Fruit fly (Drosophila melanogaster) whole organism, embryonic: ENCODE data around the gene sisA.

Source experiments
- Aef1 ChIP-seq: fragments of 200-800 bp; sonication (Bioruptor generic); IDR thresholded peaks from 3 replicates; pipeline ENCODE4 v1.3.6; 2022; ENCODE audit warnings: missing biosample characterization, missing genetic modification characterization
- CG10147 ChIP-seq: fragments of 200-800 bp; sonication (Bioruptor generic); optimal IDR thresholded peaks from 2 replicates; lab custom pipeline; 2019; ENCODE audit warnings: missing biosample characterization, mild to moderate bottlenecking, missing genetic modification characterization, moderate library complexity
- CG10366 ChIP-seq: fragments of 200-800 bp; sonication (Bioruptor generic); IDR thresholded peaks from 2 replicates; pipeline ENCODE4 v1.3.6; 2022; ENCODE audit warnings: missing biosample characterization, missing genetic modification characterization
- CG12219 ChIP-seq: fragments of 200-800 bp; sonication (Bioruptor generic); optimal IDR thresholded peaks from 3 replicates; lab custom pipeline; 2018; ENCODE audit warnings: missing biosample characterization, mild to moderate bottlenecking, missing genetic modification characterization
- CG1233 ChIP-seq: fragments of 200-800 bp; sonication (Bioruptor generic); optimal IDR thresholded peaks from 4 replicates; lab custom pipeline; 2018; ENCODE audit warnings: missing biosample characterization, mild to moderate bottlenecking, missing genetic modification characterization
- CG12391 ChIP-seq: fragments of 200-800 bp; sonication (Bioruptor generic); optimal IDR thresholded peaks from 3 replicates; lab custom pipeline; 2018; ENCODE audit warnings: missing biosample characterization, mild to moderate bottlenecking, missing genetic modification characterization, moderate library complexity
- CG13123 ChIP-seq: fragments of 200-800 bp; sonication (Bioruptor generic); optimal IDR thresholded peaks from 2 replicates; lab custom pipeline; 2016; ENCODE audit warnings: missing biosample characterization, missing genetic modification characterization
- CG13624 ChIP-seq: fragments of 200-800 bp; sonication (Bioruptor generic); optimal IDR thresholded peaks from 2 replicates; lab custom pipeline; 2016; ENCODE audit warnings: missing biosample characterization, missing genetic modification characterization
- CG17328 ChIP-seq: fragments of 200-800 bp; sonication (Bioruptor generic); IDR thresholded peaks from 2 replicates; pipeline ENCODE4 v1.3.6; 2022; ENCODE audit warnings: missing biosample characterization, missing genetic modification characterization
- CG17385 ChIP-seq: fragments of 200-800 bp; sonication (Bioruptor generic); optimal IDR thresholded peaks from 3 replicates; lab custom pipeline; 2018; ENCODE audit warnings: missing biosample characterization, mild to moderate bottlenecking, missing genetic modification characterization
- CG4424 ChIP-seq: fragments of 200-800 bp; sonication (Bioruptor generic); optimal IDR thresholded peaks from 3 replicates; lab custom pipeline; 2016; ENCODE audit warnings: missing biosample characterization, missing genetic modification characterization
- CG6175 ChIP-seq: fragments of 200-800 bp; sonication (Bioruptor generic); IDR thresholded peaks from 3 replicates; pipeline ENCODE4 v1.3.6; 2022; ENCODE audit warnings: missing biosample characterization, missing genetic modification characterization
- CG6654 ChIP-seq: fragments of 200-800 bp; sonication (Bioruptor generic); optimal IDR thresholded peaks from 2 replicates; lab custom pipeline; 2017; ENCODE audit warnings: missing biosample characterization, mild to moderate bottlenecking, missing genetic modification characterization
- CG7963 ChIP-seq: fragments of 200-800 bp; sonication (Bioruptor generic); IDR thresholded peaks from 3 replicates; pipeline ENCODE4 v1.3.6; 2022; ENCODE audit warnings: missing biosample characterization, missing genetic modification characterization; ENCODE audit not compliant: partially characterized antibody
- CG8290 ChIP-seq, 3 experiments: fragments of 200-800 bp; sonication (Bioruptor generic); optimal IDR thresholded peaks; 2 replicates each; lab custom pipeline; 2016 to 2019; ENCODE audit warnings: missing biosample characterization in 3 of 3, missing genetic modification characterization in 3 of 3, mild to moderate bottlenecking in 2 of 3, moderate library complexity in 1 of 3
- CG8924 ChIP-seq: fragments of 200-800 bp; optimal IDR thresholded peaks from 3 replicates; lab custom pipeline; 2019; ENCODE audit warnings: missing biosample characterization, mild to moderate bottlenecking, missing genetic modification characterization, moderate library complexity
- CHES-1-like ChIP-seq: fragments of 200-800 bp; sonication (Bioruptor generic); optimal IDR thresholded peaks from 2 replicates; lab custom pipeline; 2016; ENCODE audit warnings: missing biosample characterization, missing genetic modification characterization
- Deaf1 ChIP-seq: fragments of 200-800 bp; optimal IDR thresholded peaks from 3 replicates; lab custom pipeline; 2019; ENCODE audit warnings: missing biosample characterization, mild to moderate bottlenecking, missing genetic modification characterization, moderate library complexity
- Dll ChIP-seq: fragments of 200-800 bp; sonication (Bioruptor generic); IDR thresholded peaks from 4 replicates; pipeline ENCODE4 v1.3.6; 2022; ENCODE audit warnings: missing biosample characterization, missing genetic modification characterization; ENCODE audit not compliant: partially characterized antibody
- HLH54F ChIP-seq: fragments of 200-800 bp; sonication (Bioruptor generic); optimal IDR thresholded peaks from 3 replicates; lab custom pipeline; 2016; ENCODE audit warnings: missing biosample characterization, missing genetic modification characterization
- HmgD ChIP-seq: fragments of 200-800 bp; sonication (Bioruptor generic); optimal IDR thresholded peaks from 3 replicates; lab custom pipeline; 2016; ENCODE audit warnings: missing biosample characterization, missing genetic modification characterization
- Max ChIP-seq: fragments of 200-800 bp; sonication (Bioruptor generic); optimal IDR thresholded peaks from 2 replicates; lab custom pipeline; 2016; ENCODE audit warnings: missing biosample characterization, mild to moderate bottlenecking, missing genetic modification characterization
- Opbp ChIP-seq: fragments of 200-800 bp; sonication (Bioruptor generic); IDR thresholded peaks from 3 replicates; pipeline ENCODE4 v1.3.6; 2022; ENCODE audit warnings: missing biosample characterization, missing genetic modification characterization; ENCODE audit not compliant: partially characterized antibody
- Pdp1 ChIP-seq, 2 experiments: fragments of 200-800 bp; sonication (Bioruptor generic); optimal IDR thresholded peaks; 3 replicates each; lab custom pipeline; 2016; ENCODE audit warnings: missing biosample characterization in 2 of 2, missing genetic modification characterization in 2 of 2, mild to moderate bottlenecking in 1 of 2, moderate library complexity in 1 of 2
- Poxn ChIP-seq: fragments of 200-800 bp; sonication (Bioruptor generic); IDR thresholded peaks from 2 replicates; pipeline ENCODE4 v1.3.6; 2022; ENCODE audit warnings: missing biosample characterization, missing genetic modification characterization
- Scr ChIP-seq: fragments of 200-800 bp; sonication (Bioruptor generic); IDR thresholded peaks from 2 replicates; pipeline ENCODE4 v1.3.6; 2022; ENCODE audit warnings: missing biosample characterization, missing genetic modification characterization; ENCODE audit not compliant: partially characterized antibody
- Side ChIP-seq: fragments of 200-800 bp; sonication (Bioruptor generic); optimal IDR thresholded peaks from 2 replicates; lab custom pipeline; 2016; ENCODE audit warnings: missing biosample characterization, missing genetic modification characterization
- Sin3A ChIP-seq: fragments of >200 bp; optimal IDR thresholded peaks from 2 replicates; lab custom pipeline; 2018
- Sox102F ChIP-seq: fragments of 200-800 bp; sonication (Bioruptor generic); optimal IDR thresholded peaks from 2 replicates; lab custom pipeline; 2018; ENCODE audit warnings: missing biosample characterization, mild to moderate bottlenecking, missing genetic modification characterization, moderate library complexity
- ap ChIP-seq: fragments of 200-800 bp; sonication (Bioruptor generic); IDR thresholded peaks from 2 replicates; pipeline ENCODE4 v1.3.6; 2022; ENCODE audit warnings: missing biosample characterization, missing genetic modification characterization
- chinmo ChIP-seq: fragments of 200-800 bp; sonication (Bioruptor generic); IDR thresholded peaks from 4 replicates; pipeline ENCODE4 v1.3.6; 2022; ENCODE audit warnings: missing biosample characterization, missing genetic modification characterization; ENCODE audit not compliant: partially characterized antibody
- ci ChIP-seq: fragments of 200-800 bp; sonication (Bioruptor generic); IDR thresholded peaks from 3 replicates; pipeline ENCODE4 v1.3.6; 2022; ENCODE audit warnings: missing biosample characterization, missing genetic modification characterization
- crp ChIP-seq, 2 experiments: fragments of 200-800 bp; sonication (Bioruptor generic); optimal IDR thresholded peaks; 2 replicates in 1 of 2; 3 replicates in 1 of 2; lab custom pipeline; 2017; ENCODE audit warnings: missing biosample characterization in 2 of 2, missing genetic modification characterization in 2 of 2, mild to moderate bottlenecking in 1 of 2, moderate library complexity in 1 of 2
- esg ChIP-seq: fragments of 200-800 bp; sonication (Bioruptor generic); conservative IDR thresholded peaks from 2 replicates; pipeline ENCODE4 v1.3.6; 2022; ENCODE audit warnings: missing biosample characterization, missing genetic modification characterization
- exex ChIP-seq: fragments of 200-800 bp; sonication (Bioruptor generic); optimal IDR thresholded peaks from 4 replicates; lab custom pipeline; 2018; ENCODE audit warnings: missing biosample characterization, mild to moderate bottlenecking, missing genetic modification characterization, moderate library complexity
- gce ChIP-seq: fragments of 200-800 bp; sonication (Bioruptor generic); IDR thresholded peaks from 3 replicates; pipeline ENCODE4 v1.3.6; 2022; ENCODE audit warnings: missing biosample characterization, missing genetic modification characterization
- gfzf ChIP-seq: fragments of 200-800 bp; sonication (Bioruptor generic); optimal IDR thresholded peaks from 2 replicates; lab custom pipeline; 2016; ENCODE audit warnings: missing biosample characterization, mild to moderate bottlenecking, missing genetic modification characterization, moderate library complexity
- gro ChIP-seq: fragments of 200-800 bp; sonication (Bioruptor generic); optimal IDR thresholded peaks from 2 replicates; lab custom pipeline; 2016; ENCODE audit warnings: missing biosample characterization, missing genetic modification characterization
- jing ChIP-seq: fragments of 200-800 bp; sonication (Bioruptor generic); optimal IDR thresholded peaks from 2 replicates; lab custom pipeline; 2018; ENCODE audit warnings: missing biosample characterization, mild to moderate bottlenecking, missing genetic modification characterization
- kay ChIP-seq: fragments of 200-800 bp; sonication (Bioruptor generic); optimal IDR thresholded peaks from 2 replicates; lab custom pipeline; 2016; ENCODE audit warnings: missing biosample characterization, missing genetic modification characterization
- mam ChIP-seq: fragments of 200-800 bp; sonication (Bioruptor generic); optimal IDR thresholded peaks from 3 replicates; lab custom pipeline; 2016; ENCODE audit warnings: missing biosample characterization, missing genetic modification characterization
- nerfin-1 ChIP-seq: fragments of 200-800 bp; sonication (Bioruptor generic); optimal IDR thresholded peaks from 3 replicates; lab custom pipeline; 2019; ENCODE audit warnings: missing biosample characterization, mild to moderate bottlenecking, missing genetic modification characterization, moderate library complexity
- sob ChIP-seq: fragments of 200-800 bp; sonication (Bioruptor generic); IDR thresholded peaks from 2 replicates; pipeline ENCODE4 v1.3.6; 2022; ENCODE audit warnings: missing biosample characterization, missing genetic modification characterization
- tna ChIP-seq: fragments of 200-800 bp; sonication (Bioruptor generic); IDR thresholded peaks from 2 replicates; pipeline ENCODE4 v1.3.6; 2022; ENCODE audit warnings: missing biosample characterization, missing genetic modification characterization; ENCODE audit not compliant: partially characterized antibody
- trem ChIP-seq: fragments of 200-800 bp; optimal IDR thresholded peaks from 3 replicates; lab custom pipeline; 2019; ENCODE audit warnings: missing biosample characterization, mild to moderate bottlenecking, missing genetic modification characterization, moderate library complexity
- unc-4 ChIP-seq: fragments of 200-800 bp; sonication (Bioruptor generic); IDR thresholded peaks from 2 replicates; pipeline ENCODE4 v1.3.6; 2022; ENCODE audit warnings: missing biosample characterization, missing genetic modification characterization; ENCODE audit not compliant: partially characterized antibody

sisA gene

DNA sequence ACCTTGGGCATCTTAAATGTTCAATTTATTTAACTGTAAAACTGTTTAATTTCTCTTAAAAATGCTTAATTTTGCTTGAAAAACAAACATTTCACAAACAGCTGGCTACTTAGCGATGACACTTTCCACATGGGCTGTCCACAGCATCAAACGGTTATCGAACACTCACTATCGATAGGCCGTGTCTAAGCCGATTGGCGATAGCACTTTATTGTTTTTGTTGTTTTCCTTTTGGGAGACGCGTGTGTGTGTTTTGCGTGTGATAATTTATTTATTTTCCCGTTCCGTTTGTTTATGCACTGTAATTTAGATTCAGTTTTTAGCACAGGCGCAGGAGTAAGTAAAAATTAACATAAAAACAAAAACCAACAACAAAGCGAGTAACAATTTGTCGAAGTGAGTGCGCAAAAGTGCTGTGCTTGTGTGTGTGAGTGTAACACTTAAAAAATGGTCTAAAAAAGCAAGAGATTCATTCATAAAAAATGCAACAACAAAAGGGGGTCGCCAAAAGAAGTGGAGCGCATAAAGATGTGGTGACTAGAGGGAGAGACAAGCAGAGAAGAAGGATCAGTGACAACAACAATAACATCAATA lies 3.1 kb upstream of the sisA start, which contains the start of gene Gapvd1 (continued):
- TF ChIP-seq CG8290 (GFP tag; optimal IDR thresholded peaks at IDR 0.05; lab: Kevin White, UChicago): no peak
- TF ChIP-seq CG8290 (tag; optimal IDR thresholded peaks at IDR 0.05; lab: Kevin White, UChicago): peak in 1 of 2 experiments; percentile 46
- peak; percentile 10 for TF ChIP-seq CG4424
- TF ChIP-seq esg (GFP tag; lab: Robert Waterston, UW): no peak
- TF ChIP-seq CG1233 (GFP tag; lab: Kevin White, UChicago): no peak
- no peak for TF ChIP-seq CG17385 (GFP tag; lab: Kevin White, UChicago)
- TF ChIP-seq Poxn (GFP tag; lab: Robert Waterston, UW): no peak
- peak; percentile 39 for TF ChIP-seq CHES-1-like (GFP tag; lab: Kevin White, UChicago)
- TF ChIP-seq Max: peak; percentile 10
- TF ChIP-seq CG12219 (GFP tag; lab: Kevin White, UChicago): no peak
- TF ChIP-seq gro (GFP tag; lab: Kevin White, UChicago): peak; percentile 43
- peak; percentile 17 for TF ChIP-seq Deaf1 (tag; lab: Kevin White, UChicago)
- no peak for TF ChIP-seq CG6175
- TF ChIP-seq CG17328 (GFP tag; lab: Robert Waterston, UW): 0 out of 2 replicates have a peak, but pooled peaks have one; percentile 14
- no peak for TF ChIP-seq kay
- TF ChIP-seq gce (GFP tag; lab: Robert Waterston, UW): no peak
- no peak for TF ChIP-seq CG6654
- no peak for TF ChIP-seq exex (tag; lab: Kevin White, UChicago)
- peak; percentile 62; the same call in 2 of the 3 replicates for TF ChIP-seq Aef1 (GFP tag; lab: Robert Waterston, UW)
- peak; percentile 16 for TF ChIP-seq mam
- TF ChIP-seq tna (GFP tag; lab: Robert Waterston, UW): peak; percentile 80
- TF ChIP-seq ap (GFP tag; lab: Robert Waterston, UW): no peak
- peak in 1 of 2 experiments; percentile 88 for TF ChIP-seq crp (GFP tag; optimal IDR thresholded peaks at IDR 0.05; lab: Kevin White, UChicago)
- TF ChIP-seq CG12391: peak; percentile 9
- TF ChIP-seq Side (GFP tag; lab: Kevin White, UChicago): no peak
- peak; percentile 89 for TF ChIP-seq Opbp (GFP tag; lab: Robert Waterston, UW)
- TF ChIP-seq Sox102F (GFP tag; lab: Kevin White, UChicago): no peak
- peak; percentile 86 for TF ChIP-seq CG7963
- peak; percentile 47 for TF ChIP-seq CG8924 (tag; lab: Kevin White, UChicago)
- no peak for TF ChIP-seq CG13123
- TF ChIP-seq Dll: peak; percentile 82
- TF ChIP-seq HmgD (GFP tag; lab: Kevin White, UChicago): peak; percentile 65
- TF ChIP-seq Sin3A: peak; percentile 37
- peak; percentile 11; the same call in 1 of the 3 replicates for TF ChIP-seq ci (GFP tag; lab: Robert Waterston, UW)
- peak; percentile 77; the same call in 2 of the 4 replicates for TF ChIP-seq chinmo (GFP tag; lab: Robert Waterston, UW)
- TF ChIP-seq unc-4 (GFP tag; lab: Robert Waterston, UW): peak; percentile 83
- no peak for TF ChIP-seq CG10147
- no peak for TF ChIP-seq CG10366 (GFP tag; lab: Robert Waterston, UW)
- TF ChIP-seq sob (GFP tag; lab: Robert Waterston, UW): peak; percentile 35; the same call in 1 of the 2 replicates
- TF ChIP-seq gfzf (GFP tag; lab: Kevin White, UChicago): peak; percentile 22
- no peak for TF ChIP-seq jing (GFP tag; lab: Kevin White, UChicago)
- TF ChIP-seq trem (tag; lab: Kevin White, UChicago): peak; percentile 52
- peak; percentile 86 for TF ChIP-seq Scr
- peak; percentile 36 for TF ChIP-seq CG13624 (GFP tag; lab: Kevin White, UChicago)
- TF ChIP-seq nerfin-1 (tag; lab: Kevin White, UChicago): no peak
- TF ChIP-seq Pdp1 (GFP tag; optimal IDR thresholded peaks at IDR 0.05; lab: Kevin White, UChicago): peak in 1 of 2 experiments; percentile 16
- TF ChIP-seq HLH54F (GFP tag; lab: Kevin White, UChicago): peak; percentile 30
- TF ChIP-seq, all 482 proteins: peak for 122
